Fruit fly (Drosophila melanogaster): ENCODE data around the gene CG9837.

- TF ChIP-seq ovo (GFP tag; optimal IDR thresholded peaks at IDR 0.05) (no peak), kay (GFP tag; ENCODE audit: borderline replicate concordance) (no peak), CG11617 (GFP tag; optimal IDR thresholded peaks at IDR 0.05) (no peak), cnc (optimal IDR thresholded peaks at IDR 0.05) (no peak)
Observed at dm6 chr3R:8849373-8850228, 36.2 kb upstream of the CG9837 start.
